Worm (Caenorhabditis elegans) whole organism, L2 larva: Measurements from ENCODE around the gene F08F8.7.

ENCODE experiments used
- F13H6.1 ChIP-seq: sonication (generic microtip); optimal IDR thresholded peaks from 2 replicates; lab custom pipeline; 2016; ENCODE audit warnings: missing genetic modification characterization, missing compliant biosample characterization
- R02D3.7 ChIP-seq: fragments of 150-350 bp; optimal IDR thresholded peaks from 2 replicates; lab custom pipeline; 2014; ENCODE audit warnings: missing biosample characterization, missing genetic modification characterization
- Y55F3AM.14 ChIP-seq: fragments of 200-800 bp; sonication (Bioruptor generic); optimal IDR thresholded peaks from 2 replicates; lab custom pipeline; 2018; ENCODE audit warnings: mild to moderate bottlenecking, missing genetic modification characterization, missing compliant biosample characterization
- ZK546.5 ChIP-seq: sonication (generic microtip); optimal IDR thresholded peaks from 2 replicates; lab custom pipeline; 2017; ENCODE audit warnings: missing biosample characterization, missing genetic modification characterization
- alr-1 ChIP-seq: fragments of 150-350 bp; optimal IDR thresholded peaks from 2 replicates; lab custom pipeline; 2014; ENCODE audit warnings: missing biosample characterization, missing genetic modification characterization
- ama-1 ChIP-seq: fragments of 150-350 bp; optimal IDR thresholded peaks from 2 replicates; lab custom pipeline; 2018; ENCODE audit warnings: inconsistent platforms
- blmp-1 ChIP-seq: sonication (generic microtip); optimal IDR thresholded peaks from 2 replicates; lab custom pipeline; 2017; ENCODE audit warnings: missing genetic modification characterization, mild to moderate bottlenecking, missing compliant biosample characterization, antibody characterized with exemption, moderate library complexity; ENCODE audit not compliant: insufficient read depth
- ceh-16 ChIP-seq: fragments of 150-350 bp; optimal IDR thresholded peaks from 2 replicates; lab custom pipeline; 2014; ENCODE audit warnings: missing biosample characterization, missing genetic modification characterization
- ceh-82 ChIP-seq: fragments of 150-350 bp; optimal IDR thresholded peaks from 2 replicates; lab custom pipeline; 2014; ENCODE audit warnings: missing biosample characterization, missing genetic modification characterization
- crh-2 ChIP-seq: sonication (generic microtip); optimal IDR thresholded peaks from 2 replicates; lab custom pipeline; 2017; ENCODE audit warnings: missing biosample characterization, missing genetic modification characterization
- dmd-4 ChIP-seq: sonication (generic microtip); optimal IDR thresholded peaks from 2 replicates; lab custom pipeline; 2017; ENCODE audit warnings: missing biosample characterization, missing genetic modification characterization
- egl-27 ChIP-seq: sonication (generic microtip); optimal IDR thresholded peaks from 3 replicates; lab custom pipeline; 2017; ENCODE audit warnings: missing biosample characterization, missing genetic modification reagents, missing genetic modification characterization
- elt-1 ChIP-seq: fragments of 150-350 bp; optimal IDR thresholded peaks from 2 replicates; lab custom pipeline; 2014; ENCODE audit warnings: missing biosample characterization, missing genetic modification characterization
- elt-3 ChIP-seq: sonication (generic microtip); optimal IDR thresholded peaks from 2 replicates; lab custom pipeline; 2017; ENCODE audit warnings: missing biosample characterization, missing genetic modification characterization
- fos-1 ChIP-seq: fragments of 150-350 bp; optimal IDR thresholded peaks from 2 replicates; lab custom pipeline; 2014; ENCODE audit warnings: missing biosample characterization, missing genetic modification characterization
- gmeb-1 ChIP-seq: fragments of 150-350 bp; optimal IDR thresholded peaks from 2 replicates; lab custom pipeline; 2014; ENCODE audit warnings: missing biosample characterization, missing genetic modification characterization
- lin-11 ChIP-seq: fragments of 150-350 bp; sonication (generic microtip); optimal IDR thresholded peaks from 2 replicates; lab custom pipeline; 2014; ENCODE audit warnings: missing biosample characterization, missing genetic modification characterization, inconsistent platforms, mixed read lengths
- lin-13 ChIP-seq: fragments of 150-350 bp; optimal IDR thresholded peaks from 2 replicates; lab custom pipeline; 2014; ENCODE audit warnings: missing biosample characterization, missing genetic modification reagents, missing genetic modification characterization
- lin-39 ChIP-seq: fragments of 150-350 bp; optimal IDR thresholded peaks from 2 replicates; lab custom pipeline; 2014; ENCODE audit warnings: missing biosample characterization, missing genetic modification reagents, missing genetic modification characterization
- lsy-2 ChIP-seq, 2 experiments: fragments of 150-350 bp in 1 of 2; sonication (generic microtip) in 1 of 2; optimal IDR thresholded peaks; 2 replicates each; lab custom pipeline; 2014 to 2017; ENCODE audit warnings: missing biosample characterization in 2 of 2, missing genetic modification characterization in 2 of 2
- mbf-1 ChIP-seq: sonication (generic microtip); optimal IDR thresholded peaks from 2 replicates; lab custom pipeline; 2017; ENCODE audit warnings: missing biosample characterization, missing genetic modification characterization
- mdl-1 ChIP-seq, 2 experiments: fragments of 150-350 bp in 1 of 2; sonication (generic microtip) in 1 of 2; optimal IDR thresholded peaks; 2 replicates each; lab custom pipeline; 2017; ENCODE audit warnings: missing biosample characterization in 2 of 2, missing genetic modification characterization in 2 of 2
- nhr-10 ChIP-seq: sonication (generic microtip); optimal IDR thresholded peaks from 2 replicates; lab custom pipeline; 2017; ENCODE audit warnings: missing biosample characterization, missing genetic modification characterization
- nhr-11 ChIP-seq: fragments of 150-350 bp; optimal IDR thresholded peaks from 2 replicates; lab custom pipeline; 2014; ENCODE audit warnings: missing biosample characterization, missing genetic modification characterization
- nhr-12 ChIP-seq: fragments of 150-350 bp; optimal IDR thresholded peaks from 2 replicates; lab custom pipeline; 2014; ENCODE audit warnings: missing biosample characterization, missing genetic modification characterization
- nhr-129 ChIP-seq: fragments of 150-350 bp; optimal IDR thresholded peaks from 2 replicates; lab custom pipeline; 2014; ENCODE audit warnings: missing biosample characterization, missing genetic modification characterization
- nhr-21 ChIP-seq: fragments of 150-350 bp; optimal IDR thresholded peaks from 2 replicates; lab custom pipeline; 2014; ENCODE audit warnings: missing biosample characterization, missing genetic modification characterization
- nhr-237 ChIP-seq: fragments of 150-350 bp; optimal IDR thresholded peaks from 2 replicates; lab custom pipeline; 2014; ENCODE audit warnings: missing biosample characterization, missing genetic modification characterization
- nhr-25 ChIP-seq: fragments of 150-350 bp; sonication (generic microtip); optimal IDR thresholded peaks from 3 replicates; lab custom pipeline; 2014; ENCODE audit warnings: missing biosample characterization, missing genetic modification characterization
- nhr-77 ChIP-seq: fragments of 150-350 bp; optimal IDR thresholded peaks from 2 replicates; lab custom pipeline; 2014; ENCODE audit warnings: missing biosample characterization, missing genetic modification characterization
- peb-1 ChIP-seq: fragments of 150-350 bp; optimal IDR thresholded peaks from 2 replicates; lab custom pipeline; 2014; ENCODE audit warnings: missing biosample characterization, missing genetic modification characterization
- sem-4 ChIP-seq: fragments of 150-350 bp; optimal IDR thresholded peaks from 2 replicates; lab custom pipeline; 2014; ENCODE audit warnings: missing biosample characterization, missing genetic modification reagents, missing genetic modification characterization
- sma-3 ChIP-seq: sonication (generic microtip); optimal IDR thresholded peaks from 2 replicates; lab custom pipeline; 2016; ENCODE audit warnings: missing genetic modification reagents, missing genetic modification characterization, missing compliant biosample characterization
- sma-9 ChIP-seq, 2 experiments: fragments of 150-350 bp in 1 of 2; sonication (generic microtip) in 1 of 2; optimal IDR thresholded peaks; 2 replicates each; lab custom pipeline; 2014 to 2016; ENCODE audit warnings: missing genetic modification characterization in 2 of 2, mild to moderate bottlenecking in 1 of 2, missing biosample characterization in 1 of 2, missing compliant biosample characterization in 1 of 2, missing genetic modification reagents in 1 of 2, moderate library complexity in 1 of 2
- unc-39 ChIP-seq: fragments of 150-350 bp; optimal IDR thresholded peaks from 2 replicates; lab custom pipeline; 2014; ENCODE audit warnings: missing biosample characterization, missing genetic modification characterization
- unc-55 ChIP-seq: fragments of 150-350 bp; sonication (generic microtip); optimal IDR thresholded peaks from 3 replicates; lab custom pipeline; 2014; ENCODE audit warnings: missing biosample characterization, missing genetic modification reagents, missing genetic modification characterization
- unc-62 ChIP-seq: fragments of 150-350 bp; optimal IDR thresholded peaks from 2 replicates; lab custom pipeline; 2014; ENCODE audit warnings: missing biosample characterization, missing genetic modification reagents, missing genetic modification characterization
- zag-1 ChIP-seq: fragments of 150-350 bp; optimal IDR thresholded peaks from 2 replicates; lab custom pipeline; 2014; ENCODE audit warnings: missing biosample characterization, missing genetic modification characterization
- ztf-1 ChIP-seq: fragments of 200-800 bp; sonication (Bioruptor generic); conservative IDR thresholded peaks from 2 replicates; pipeline ENCODE4 v1.3.6; 2022; ENCODE audit warnings: missing genetic modification characterization, missing compliant biosample characterization
- ztf-11 ChIP-seq: sonication (generic microtip); optimal IDR thresholded peaks from 2 replicates; lab custom pipeline; 2017; ENCODE audit warnings: missing biosample characterization, missing genetic modification characterization
- ztf-4 ChIP-seq: fragments of 150-350 bp; optimal IDR thresholded peaks from 2 replicates; lab custom pipeline; 2014; ENCODE audit warnings: missing biosample characterization, missing genetic modification characterization

Gene F08F8.7

DNA sequence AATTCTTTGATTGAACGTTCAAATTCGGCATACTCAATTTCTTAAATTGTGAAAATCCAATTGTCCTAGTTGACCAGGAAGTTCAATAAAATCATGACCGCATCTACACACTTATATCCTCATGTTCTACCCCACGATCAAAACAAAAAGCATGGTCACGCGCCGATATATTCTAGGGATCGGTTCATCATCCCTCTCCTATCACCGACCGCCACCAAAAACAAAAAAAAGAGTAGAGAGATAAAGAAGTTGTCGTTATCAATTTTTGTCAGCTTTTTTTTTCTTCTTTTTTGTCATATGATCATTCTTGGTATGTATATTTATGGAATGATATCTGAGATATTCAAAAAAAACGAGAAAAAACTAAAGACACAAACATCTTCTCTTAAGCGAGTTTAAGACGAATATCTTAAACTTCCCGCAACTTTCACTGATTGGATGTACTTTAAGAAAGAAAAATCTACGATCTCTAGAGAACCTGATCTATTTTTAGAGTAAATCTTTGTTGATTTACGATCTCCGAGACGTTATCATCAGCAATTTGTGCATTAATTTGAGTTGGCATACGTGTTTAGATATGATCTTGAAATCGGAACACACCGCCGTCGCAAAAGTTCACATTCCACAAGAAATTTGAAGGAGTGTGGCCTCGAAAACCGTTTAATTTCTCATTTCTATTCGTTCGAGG lies 41.8 kb downstream of the F08F8.7 start (continued):
- no peak for TF ChIP-seq ztf-11 (tag; lab: Kevin White, UChicago)

DNA sequence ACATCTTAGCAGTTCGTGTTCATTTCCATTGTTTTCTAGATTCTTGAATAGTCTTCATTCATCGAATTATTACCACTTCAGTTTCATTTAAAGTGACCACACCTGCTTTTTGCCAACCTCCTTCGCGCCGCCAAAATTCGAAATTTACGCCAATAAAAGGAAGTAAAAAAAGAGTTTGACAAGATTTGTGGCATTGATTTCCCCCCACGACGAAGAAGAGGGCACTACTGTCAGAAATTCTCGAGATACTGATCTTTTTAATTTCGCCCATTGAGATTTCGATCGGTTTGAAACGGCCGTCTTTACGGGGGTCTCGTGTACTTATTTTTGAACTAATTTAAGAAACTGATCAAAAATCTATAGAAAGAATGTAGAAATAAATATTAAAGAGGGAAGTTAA lies 45.3 kb downstream of the F08F8.7 start:
- no peak for TF ChIP-seq lsy-2 (tag; optimal IDR thresholded peaks at IDR 0.05; lab: Kevin White, UChicago)
- no peak for TF ChIP-seq dmd-4 (tag; lab: Kevin White, UChicago)
- peak; percentile 27 for TF ChIP-seq sma-9 (GFP tag; optimal IDR thresholded peaks at IDR 0.05; lab: Kevin White, UChicago)
- no peak for TF ChIP-seq sma-9 (tag; optimal IDR thresholded peaks at IDR 0.05; lab: Kevin White, UChicago)
- TF ChIP-seq elt-1 (tag; lab: Kevin White, UChicago) = peak; percentile 43
- TF ChIP-seq fos-1 (tag; lab: Kevin White, UChicago) = no peak
- TF ChIP-seq crh-2 (tag; lab: Kevin White, UChicago) = no peak
- TF ChIP-seq ceh-16 (tag; lab: Kevin White, UChicago) = peak; percentile 33
- peak; percentile 7 for TF ChIP-seq nhr-25 (tag; lab: Kevin White, UChicago)
- no peak for TF ChIP-seq elt-3 (tag; lab: Kevin White, UChicago)
- no peak for TF ChIP-seq mdl-1 (tag; optimal IDR thresholded peaks at IDR 0.05; lab: Kevin White, UChicago)
- no peak for TF ChIP-seq Y55F3AM.14 (GFP tag; lab: Kevin White, UChicago)
- no peak for TF ChIP-seq unc-39

DNA sequence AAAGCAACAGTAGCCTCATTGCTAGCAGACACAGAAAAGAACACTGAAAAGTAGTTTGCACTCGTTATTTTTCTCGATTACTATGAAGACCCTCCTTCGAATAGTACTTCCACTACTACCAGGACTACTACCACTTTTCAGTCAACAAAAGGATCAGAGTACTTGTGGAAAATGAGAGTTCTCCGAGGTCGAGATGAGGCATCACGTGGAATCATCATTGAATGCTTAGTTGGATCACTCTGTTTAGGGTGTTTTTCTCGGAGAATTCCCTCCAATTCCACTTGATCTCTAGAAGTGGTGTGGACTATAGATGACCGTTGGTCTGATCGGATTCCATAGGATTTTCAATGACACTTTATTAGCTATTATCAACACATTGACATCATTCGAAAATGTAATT lies 46.2 kb downstream of the F08F8.7 start:
- TF ChIP-seq mdl-1 (tag; optimal IDR thresholded peaks at IDR 0.05; lab: Kevin White, UChicago) = no peak
- no peak for TF ChIP-seq nhr-21 (tag; lab: Kevin White, UChicago)
- TF ChIP-seq gmeb-1 (tag; lab: Kevin White, UChicago) = no peak
- TF ChIP-seq peb-1 (tag; lab: Kevin White, UChicago) = no peak
- TF ChIP-seq nhr-129 (tag; lab: Kevin White, UChicago) = peak; percentile 9
- no peak for TF ChIP-seq lin-13 (GFP tag; lab: Kevin White, UChicago)
- no peak for TF ChIP-seq unc-62 (GFP tag; lab: Kevin White, UChicago)
- TF ChIP-seq lin-39 (tag; lab: Kevin White, UChicago) = no peak
- no peak for TF ChIP-seq lin-11 (tag; lab: Kevin White, UChicago)
- TF ChIP-seq ZK546.5 = no peak
- TF ChIP-seq elt-1 (tag; lab: Kevin White, UChicago) = no peak
- no peak for TF ChIP-seq nhr-77 (tag; lab: Kevin White, UChicago)
- no peak for TF ChIP-seq nhr-10 (tag; lab: Kevin White, UChicago)
- no peak for TF ChIP-seq ceh-82 (tag; lab: Kevin White, UChicago)
- TF ChIP-seq dmd-4 (tag; lab: Kevin White, UChicago) = no peak
- TF ChIP-seq sma-9 (GFP tag; optimal IDR thresholded peaks at IDR 0.05; lab: Kevin White, UChicago) = peak; percentile 41
- no peak for TF ChIP-seq sma-9 (tag; optimal IDR thresholded peaks at IDR 0.05; lab: Kevin White, UChicago)
- TF ChIP-seq nhr-25 (tag; lab: Kevin White, UChicago) = peak; percentile 43
- TF ChIP-seq ztf-11 (tag; lab: Kevin White, UChicago) = no peak
- TF ChIP-seq unc-39 = no peak
- TF ChIP-seq ztf-4 = no peak
- TF ChIP-seq elt-3 (tag; lab: Kevin White, UChicago) = no peak
- TF ChIP-seq fos-1 (tag; lab: Kevin White, UChicago) = no peak

DNA sequence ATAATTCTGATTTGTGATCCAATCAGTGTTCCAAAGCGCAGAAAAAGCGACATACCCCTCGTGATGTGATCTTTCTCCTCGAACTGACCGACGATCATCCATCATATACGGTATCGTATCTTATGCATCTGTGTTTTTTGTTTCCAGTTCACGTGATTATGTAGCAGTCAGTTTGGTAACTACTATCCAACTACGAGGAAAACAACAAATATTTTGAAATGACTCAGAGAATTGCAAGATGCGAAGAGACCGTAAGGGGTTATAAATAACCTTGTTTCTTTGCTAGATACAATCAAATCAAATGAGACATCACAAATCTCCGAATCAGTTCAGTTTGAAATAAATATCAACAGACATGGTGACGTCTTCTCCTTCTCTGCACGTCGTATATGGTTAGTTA lies 46.8 kb downstream of the F08F8.7 start:
- TF ChIP-seq ceh-16 (tag; lab: Kevin White, UChicago) (peak; percentile 67), fos-1 (tag; lab: Kevin White, UChicago) (peak; percentile 21), dmd-4 (tag; lab: Kevin White, UChicago) (no peak), gmeb-1 (tag; lab: Kevin White, UChicago) (no peak), R02D3.7 (tag; lab: Kevin White, UChicago) (no peak), nhr-129 (tag; lab: Kevin White, UChicago) (peak; percentile 58), elt-3 (tag; lab: Kevin White, UChicago) (no peak), sem-4 (no peak), Y55F3AM.14 (GFP tag; lab: Kevin White, UChicago) (no peak), lin-39 (tag; lab: Kevin White, UChicago) (no peak), nhr-21 (tag; lab: Kevin White, UChicago) (peak; percentile 84), nhr-77 (tag; lab: Kevin White, UChicago) (no peak), ZK546.5 (no peak), sma-9 (GFP tag; optimal IDR thresholded peaks at IDR 0.05; lab: Kevin White, UChicago) (peak; percentile 83), sma-9 (tag; optimal IDR thresholded peaks at IDR 0.05; lab: Kevin White, UChicago) (no peak), ama-1 (lab: Kevin White, UChicago) (no peak), unc-55 (GFP tag; lab: Kevin White, UChicago) (no peak), nhr-12 (tag; lab: Kevin White, UChicago) (no peak), elt-1 (tag; lab: Kevin White, UChicago) (peak; percentile 37), ceh-82 (tag; lab: Kevin White, UChicago) (no peak), F13H6.1 (no peak), lsy-2 (tag; optimal IDR thresholded peaks at IDR 0.05; lab: Kevin White, UChicago) (peak in 1 of 2 experiments; percentile 71), sma-3 (GFP tag; lab: Kevin White, UChicago) (peak; percentile 98), zag-1 (no peak), unc-39 (no peak), alr-1 (tag; lab: Kevin White, UChicago) (no peak), blmp-1 (tag; lab: Kevin White, UChicago) (peak; percentile 72), mbf-1 (tag; lab: Kevin White, UChicago) (no peak), lin-11 (tag; lab: Kevin White, UChicago) (no peak), egl-27 (no peak), crh-2 (tag; lab: Kevin White, UChicago) (peak; percentile 63), ztf-1 (GFP tag; lab: Robert Waterston, UW) (no peak), nhr-11 (tag; lab: Kevin White, UChicago) (no peak), nhr-237 (tag; lab: Kevin White, UChicago) (no peak), nhr-10 (tag; lab: Kevin White, UChicago) (no peak)
